Worm (Caenorhabditis elegans) whole organism, L4 larva: Measurements from ENCODE around the gene F25B3.4.

Source experiments
- D1046.2 ChIP-seq: fragments of 200-800 bp; sonication (Bioruptor generic); IDR thresholded peaks from 2 replicates; pipeline ENCODE4 v1.3.6; 2022; ENCODE audit warnings: missing genetic modification characterization, missing compliant biosample characterization
- F10B5.3 ChIP-seq: sonication (generic microtip); optimal IDR thresholded peaks from 2 replicates; lab custom pipeline; 2016; ENCODE audit warnings: mild to moderate bottlenecking, missing genetic modification characterization, missing compliant biosample characterization
- F49E8.2 ChIP-seq: sonication (generic microtip); optimal IDR thresholded peaks from 2 replicates; lab custom pipeline; 2016; ENCODE audit warnings: missing compliant biosample characterization, mild to moderate bottlenecking, missing genetic modification characterization, borderline replicate concordance
- R02D3.7 ChIP-seq: fragments of 150-350 bp; sonication (generic microtip); optimal IDR thresholded peaks from 3 replicates; lab custom pipeline; 2014; ENCODE audit warnings: missing biosample characterization, missing genetic modification characterization
- T26A8.4 ChIP-seq: fragments of 200-800 bp; sonication (Bioruptor generic); IDR thresholded peaks from 2 replicates; pipeline ENCODE4 v1.3.6; 2022; ENCODE audit warnings: missing genetic modification characterization, missing compliant biosample characterization
- Y105C5A.15 ChIP-seq: fragments of 200-800 bp; sonication (Bioruptor generic); IDR thresholded peaks from 2 replicates; pipeline ENCODE4 v1.3.6; 2022; ENCODE audit warnings: missing genetic modification characterization, missing compliant biosample characterization
- aha-1 ChIP-seq: fragments of 150-350 bp; peaks from one replicate; lab custom pipeline; 2014; ENCODE audit warnings: missing biosample characterization, missing genetic modification characterization
- ceh-20 ChIP-seq: fragments of 200-800 bp; sonication (Bioruptor generic); IDR thresholded peaks from 2 replicates; pipeline ENCODE4 v1.3.6; 2022; ENCODE audit warnings: missing genetic modification reagents, missing genetic modification characterization, missing compliant biosample characterization
- ceh-44 ChIP-seq: fragments of 200-800 bp; sonication (Bioruptor generic); IDR thresholded peaks from 2 replicates; pipeline ENCODE4 v1.3.6; 2022; ENCODE audit warnings: missing genetic modification reagents, missing genetic modification characterization, missing compliant biosample characterization
- daf-16 ChIP-seq, 3 experiments: sonication (generic microtip); optimal IDR thresholded peaks; 2 replicates each; lab custom pipeline; 2016 to 2017; ENCODE audit warnings: missing genetic modification characterization in 3 of 3, missing genetic modification reagents in 3 of 3, mild to moderate bottlenecking in 2 of 3, missing compliant biosample characterization in 2 of 3, missing biosample characterization in 1 of 3, moderate library complexity in 1 of 3
- daf-8 ChIP-seq: fragments of 200-800 bp; sonication (Bioruptor generic); IDR thresholded peaks from 2 replicates; pipeline ENCODE4 v1.3.6; 2022; ENCODE audit warnings: missing genetic modification characterization, missing compliant biosample characterization
- dmd-6 ChIP-seq: fragments of 200-800 bp; sonication (Bioruptor generic); IDR thresholded peaks from 2 replicates; pipeline ENCODE4 v1.3.6; 2022; ENCODE audit warnings: missing genetic modification reagents, missing genetic modification characterization, missing compliant biosample characterization
- dmd-8 ChIP-seq: fragments of 200-800 bp; sonication (Bioruptor generic); IDR thresholded peaks from 2 replicates; pipeline ENCODE4 v1.3.6; 2022; ENCODE audit warnings: missing genetic modification characterization, missing compliant biosample characterization
- egl-27 ChIP-seq: sonication (generic microtip); optimal IDR thresholded peaks from 3 replicates; lab custom pipeline; 2017; ENCODE audit warnings: missing biosample characterization, missing genetic modification reagents, missing genetic modification characterization
- fkh-10 ChIP-seq: fragments of 150-350 bp; optimal IDR thresholded peaks from 2 replicates; lab custom pipeline; 2014; ENCODE audit warnings: missing biosample characterization, missing genetic modification reagents, missing genetic modification characterization
- hlh-11 ChIP-seq: fragments of 200-800 bp; sonication (Bioruptor generic); optimal IDR thresholded peaks from 2 replicates; lab custom pipeline; 2018; ENCODE audit warnings: mild to moderate bottlenecking, missing genetic modification characterization, missing compliant biosample characterization
- hlh-30 ChIP-seq: sonication (generic microtip); optimal IDR thresholded peaks from 2 replicates; lab custom pipeline; 2017; ENCODE audit warnings: antibody characterized with exemption, mild to moderate bottlenecking, missing genetic modification characterization, missing compliant biosample characterization; ENCODE audit not compliant: insufficient read depth
- lin-1 ChIP-seq: fragments of 200-800 bp; sonication (Bioruptor generic); IDR thresholded peaks from 2 replicates; pipeline ENCODE4 v1.3.6; 2022; ENCODE audit warnings: missing genetic modification reagents, missing genetic modification characterization, missing compliant biosample characterization
- lin-15B ChIP-seq: fragments of 150-350 bp; sonication (generic microtip); optimal IDR thresholded peaks from 3 replicates; lab custom pipeline; 2014; ENCODE audit warnings: missing biosample characterization, missing genetic modification characterization
- lin-29 ChIP-seq: fragments of 200-800 bp; sonication (Bioruptor generic); IDR thresholded peaks from 2 replicates; pipeline ENCODE4 v1.3.6; 2022; ENCODE audit warnings: missing genetic modification reagents, missing genetic modification characterization, missing compliant biosample characterization
- lin-38 ChIP-seq: fragments of 200-800 bp; sonication (Bioruptor generic); IDR thresholded peaks from 2 replicates; pipeline ENCODE4 v1.3.6; 2022; ENCODE audit warnings: missing genetic modification reagents, missing genetic modification characterization, missing compliant biosample characterization
- lin-39 ChIP-seq: fragments of 150-350 bp; optimal IDR thresholded peaks from 2 replicates; lab custom pipeline; 2014; ENCODE audit warnings: missing biosample characterization, missing genetic modification reagents, missing genetic modification characterization
- madf-5 ChIP-seq, 2 experiments: fragments of 200-800 bp; sonication (Bioruptor generic); IDR thresholded peaks; 2 replicates each; pipeline ENCODE4 v1.3.6; 2022; ENCODE audit warnings: missing compliant biosample characterization in 2 of 2, missing genetic modification characterization in 2 of 2
- mdt-29 ChIP-seq: fragments of 200-800 bp; sonication (Bioruptor generic); IDR thresholded peaks from 2 replicates; pipeline ENCODE4 v1.3.6; 2022; ENCODE audit warnings: missing genetic modification reagents, missing genetic modification characterization, missing compliant biosample characterization
- mep-1 ChIP-seq: fragments of 150-350 bp; sonication (generic microtip); optimal IDR thresholded peaks from 3 replicates; lab custom pipeline; 2014; ENCODE audit warnings: missing biosample characterization, missing genetic modification characterization
- mes-2 ChIP-seq: sonication (generic microtip); optimal IDR thresholded peaks from 2 replicates; lab custom pipeline; 2016; ENCODE audit warnings: missing genotype, mild to moderate bottlenecking, missing genetic modification characterization, missing compliant biosample characterization; ENCODE audit not compliant: poor library complexity, severe bottlenecking
- nhr-10 ChIP-seq: fragments of 150-350 bp; optimal IDR thresholded peaks from 2 replicates; lab custom pipeline; 2014; ENCODE audit warnings: missing biosample characterization, missing genetic modification characterization
- nhr-11 ChIP-seq: fragments of 150-350 bp; optimal IDR thresholded peaks from 2 replicates; lab custom pipeline; 2014; ENCODE audit warnings: missing biosample characterization, missing genetic modification characterization
- nhr-111 ChIP-seq: fragments of 200-800 bp; sonication (Bioruptor generic); optimal IDR thresholded peaks from 2 replicates; lab custom pipeline; 2018; ENCODE audit warnings: mild to moderate bottlenecking, missing genetic modification characterization, missing compliant biosample characterization
- nhr-237 ChIP-seq: sonication (generic microtip); optimal IDR thresholded peaks from 2 replicates; lab custom pipeline; 2017; ENCODE audit warnings: missing biosample characterization, missing genetic modification characterization
- nhr-25 ChIP-seq: sonication (generic microtip); optimal IDR thresholded peaks from 2 replicates; lab custom pipeline; 2017; ENCODE audit warnings: missing genetic modification characterization, mild to moderate bottlenecking, missing compliant biosample characterization, antibody characterized with exemption, moderate library complexity, borderline replicate concordance; ENCODE audit not compliant: insufficient read depth
- nhr-28 ChIP-seq: fragments of 150-350 bp; optimal IDR thresholded peaks from 2 replicates; lab custom pipeline; 2014; ENCODE audit warnings: missing biosample characterization, missing genetic modification characterization
- nhr-76 ChIP-seq: fragments of 150-350 bp; optimal IDR thresholded peaks from 2 replicates; lab custom pipeline; 2014; ENCODE audit warnings: missing biosample characterization, missing genetic modification characterization
- pha-4 ChIP-seq, 2 experiments: fragments of 150-350 bp in 1 of 2; fragments of 200-800 bp in 1 of 2; sonication (Bioruptor generic) in 1 of 2; IDR thresholded peaks in 1 of 2; optimal IDR thresholded peaks in 1 of 2; 2 replicates each; pipeline versions ENCODE4 v1.3.6 to Lab custom; 2014 to 2022; ENCODE audit warnings: missing genetic modification characterization in 2 of 2, missing genetic modification reagents in 2 of 2, missing biosample characterization in 1 of 2, missing compliant biosample characterization in 1 of 2
- php-3 ChIP-seq: fragments of 200-800 bp; sonication (Bioruptor generic); IDR thresholded peaks from 2 replicates; pipeline ENCODE4 v1.3.6; 2022; ENCODE audit warnings: missing genetic modification reagents, missing genetic modification characterization, missing compliant biosample characterization
- pqm-1 ChIP-seq: sonication (generic microtip); optimal IDR thresholded peaks from 2 replicates; lab custom pipeline; 2017; ENCODE audit warnings: missing biosample characterization, missing genetic modification characterization
- set-16 ChIP-seq: fragments of 200-800 bp; sonication (Bioruptor generic); IDR thresholded peaks from 2 replicates; pipeline ENCODE4 v1.3.6; 2022; ENCODE audit warnings: missing genetic modification reagents, missing genetic modification characterization, missing compliant biosample characterization
- snpc-1.2 ChIP-seq: fragments of 200-800 bp; sonication (Bioruptor generic); IDR thresholded peaks from 2 replicates; pipeline ENCODE4 v1.3.6; 2022; ENCODE audit warnings: missing genetic modification reagents, missing genetic modification characterization, missing compliant biosample characterization
- snpc-4 ChIP-seq: fragments of 150-350 bp; optimal IDR thresholded peaks from 2 replicates; lab custom pipeline; 2014; ENCODE audit warnings: missing biosample characterization, missing genetic modification characterization
- spr-1 ChIP-seq: sonication (generic microtip); optimal IDR thresholded peaks from 2 replicates; lab custom pipeline; 2016; ENCODE audit warnings: mild to moderate bottlenecking, missing genetic modification characterization, missing compliant biosample characterization
- tag-97 ChIP-seq: fragments of 200-800 bp; sonication (Bioruptor generic); IDR thresholded peaks from 2 replicates; pipeline ENCODE4 v1.3.6; 2022; ENCODE audit warnings: missing genetic modification characterization, missing compliant biosample characterization
- unc-62 ChIP-seq, 3 experiments: fragments of 150-350 bp in 1 of 3; sonication (generic microtip); optimal IDR thresholded peaks in 2 of 3; peaks in 1 of 3; 1 replicate in 1 of 3; 2 replicates in 2 of 3; lab custom pipeline; 2014 to 2017; ENCODE audit warnings: missing biosample characterization in 3 of 3, missing genetic modification characterization in 3 of 3, missing genetic modification reagents in 3 of 3, missing genotype in 1 of 3
- zip-2 ChIP-seq: fragments of 150-350 bp; optimal IDR thresholded peaks from 2 replicates; lab custom pipeline; 2014; ENCODE audit warnings: missing biosample characterization, missing genetic modification characterization
- ztf-7 ChIP-seq: fragments of 150-350 bp; optimal IDR thresholded peaks from 2 replicates; lab custom pipeline; 2014; ENCODE audit warnings: missing biosample characterization, missing genetic modification characterization

The F25B3.4 gene

DNA sequence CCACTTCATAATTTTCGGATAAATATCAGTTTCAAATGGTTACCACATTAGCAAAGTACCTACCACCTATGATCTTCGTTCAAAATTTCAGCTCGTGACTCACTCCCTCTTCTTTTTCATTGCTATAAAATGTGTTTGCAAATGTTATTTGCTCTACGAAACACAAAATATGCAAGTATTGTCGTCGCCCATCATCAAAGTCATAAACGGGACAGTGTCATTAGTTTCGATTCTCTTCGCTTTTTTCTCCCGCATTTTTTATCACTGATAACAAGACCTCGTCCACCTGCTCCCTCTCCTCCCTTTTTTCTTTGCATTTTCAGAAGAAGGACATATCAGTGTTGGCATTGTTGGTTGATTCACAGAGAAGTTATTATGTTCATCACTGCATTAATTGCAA, 42.1 kb downstream of the F25B3.4 start, which contains the start of gene C50F4.1 (continued):
- TF ChIP-seq pha-4 (GFP tag; IDR thresholded peaks at IDR 0.05; lab: Robert Waterston, UW), result no peak
- TF ChIP-seq pha-4 (tag; optimal IDR thresholded peaks at IDR 0.05; lab: Kevin White, UChicago), result no peak
- TF ChIP-seq pqm-1, result peak; percentile 91
- no peak for TF ChIP-seq ceh-20
- no peak for TF ChIP-seq egl-27 (tag; lab: Kevin White, UChicago)
- peak in 1 of 2 experiments; percentile 88 for TF ChIP-seq unc-62 (GFP tag; optimal IDR thresholded peaks at IDR 0.05 in 1 of 2; lab: Kevin White, UChicago)
- no peak for TF ChIP-seq unc-62 (tag; optimal IDR thresholded peaks at IDR 0.05; lab: Kevin White, UChicago)
- no peak for TF ChIP-seq mep-1 (tag; lab: Kevin White, UChicago)
- TF ChIP-seq nhr-28 (tag; lab: Kevin White, UChicago), result peak; percentile 82
- no peak for TF ChIP-seq fkh-10 (GFP tag; lab: Kevin White, UChicago)
- TF ChIP-seq ztf-7 (tag; lab: Kevin White, UChicago), result no peak
- TF ChIP-seq D1046.2 (GFP tag; lab: Robert Waterston, UW), result no peak
- no peak for TF ChIP-seq nhr-11 (tag; lab: Kevin White, UChicago)
- TF ChIP-seq ceh-44 (GFP tag; lab: Robert Waterston, UW), result no peak
- no peak for TF ChIP-seq Y105C5A.15 (GFP tag; lab: Robert Waterston, UW)
- peak; percentile 86 for TF ChIP-seq php-3 (GFP tag; lab: Robert Waterston, UW)
- TF ChIP-seq lin-15B, result no peak
- TF ChIP-seq nhr-25 (tag; lab: Kevin White, UChicago), result no peak
- TF ChIP-seq nhr-10 (tag; lab: Kevin White, UChicago), result no peak
- no peak for TF ChIP-seq nhr-111 (GFP tag; lab: Kevin White, UChicago)
- peak; percentile 45 for TF ChIP-seq hlh-30 (tag; lab: Kevin White, UChicago)
- no peak for TF ChIP-seq tag-97
- no peak for TF ChIP-seq mes-2 (tag; lab: Kevin White, UChicago)
- TF ChIP-seq snpc-1.2 (GFP tag; lab: Robert Waterston, UW), result no peak
- TF ChIP-seq F49E8.2 (tag; lab: Kevin White, UChicago), result no peak
- peak; percentile 83 for TF ChIP-seq dmd-6 (GFP tag; lab: Robert Waterston, UW)
- TF ChIP-seq, all 104 proteins: peak for 10

DNA sequence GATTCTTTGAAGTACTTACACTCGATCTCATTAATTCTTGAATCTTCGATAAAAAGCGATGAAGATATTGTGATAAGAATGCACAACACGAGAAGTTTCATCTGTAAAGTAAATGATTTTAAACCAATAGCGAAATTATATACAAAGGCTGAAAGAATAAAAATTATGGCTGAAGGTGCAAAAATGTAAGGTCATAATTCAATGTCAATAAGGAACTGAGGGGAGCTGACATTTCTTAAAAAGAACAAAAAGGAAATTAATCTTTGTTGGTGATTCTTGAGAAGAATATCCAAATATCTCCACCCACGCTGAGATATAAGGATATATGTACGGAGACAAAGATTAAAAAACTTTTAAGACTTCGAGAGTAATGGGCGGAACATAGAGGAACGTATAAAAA, 44.5 kb downstream of the F25B3.4 start, which contains the start of gene C50F4.9:
Gene C50F4.9, minus strand, starts transcription at position 101 of the 400 bp plus-strand sequence.
- TF ChIP-seq lin-1 (no peak), zip-2 (tag; lab: Kevin White, UChicago) (no peak), hlh-11 (tag; lab: Kevin White, UChicago) (no peak), daf-16 (GFP tag; optimal IDR thresholded peaks at IDR 0.05; lab: Kevin White, UChicago) (no peak), daf-16 (tag; optimal IDR thresholded peaks at IDR 0.05; lab: Kevin White, UChicago) (no peak), nhr-237 (tag; lab: Kevin White, UChicago) (no peak), lin-38 (GFP tag; lab: Robert Waterston, UW) (no peak)

DNA sequence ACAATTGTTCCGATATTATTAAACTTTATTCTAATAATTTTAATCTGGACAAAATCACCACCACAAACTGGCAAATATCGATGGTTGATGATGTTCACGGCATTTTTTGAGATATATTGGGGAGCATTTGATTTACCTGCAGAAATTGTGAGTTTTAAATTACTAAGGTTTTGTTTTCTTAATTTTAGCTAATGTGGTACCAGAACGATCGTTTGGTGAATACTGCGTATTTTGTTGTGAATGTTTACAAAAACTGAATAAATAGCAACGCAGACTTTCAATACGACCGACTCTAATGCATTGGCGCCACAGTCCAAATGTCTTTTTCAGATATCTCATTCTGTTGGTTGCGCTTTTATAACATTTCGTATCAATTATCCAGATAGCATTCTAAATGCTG, 46.9 kb downstream of the F25B3.4 start:
- TF ChIP-seq daf-16 (GFP tag; optimal IDR thresholded peaks at IDR 0.05; lab: Kevin White, UChicago) (no peak), daf-16 (tag; optimal IDR thresholded peaks at IDR 0.05; lab: Kevin White, UChicago) (no peak), unc-62 (GFP tag; optimal IDR thresholded peaks at IDR 0.05 in 1 of 2; lab: Kevin White, UChicago) (peak in 1 of 2 experiments; percentile 62), unc-62 (tag; optimal IDR thresholded peaks at IDR 0.05; lab: Kevin White, UChicago) (no peak), aha-1 (peak; percentile 46)

DNA sequence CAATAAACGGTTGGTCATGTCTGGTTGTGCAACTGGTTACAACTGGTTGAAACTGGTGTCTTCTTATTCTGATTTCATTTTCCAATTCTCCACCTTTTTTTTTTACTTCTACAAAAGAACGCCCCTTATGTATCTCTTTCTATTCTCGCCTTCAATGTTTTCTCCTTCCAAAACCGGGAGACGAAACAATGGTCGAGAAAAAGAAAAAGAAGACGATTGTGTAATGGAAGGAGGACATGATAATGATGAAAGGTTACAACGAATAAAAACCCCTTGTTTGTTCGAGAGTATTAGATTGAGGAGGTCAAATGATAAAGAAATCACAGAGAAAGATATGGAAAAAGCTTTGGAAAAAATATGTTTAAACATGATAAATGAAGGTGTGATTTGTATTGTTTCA, 49.8 kb downstream of the F25B3.4 start, which contains the start of gene C50F4.8:
Gene C50F4.8, minus strand, starts transcription at position 28 of the 400 bp plus-strand sequence.
- TF ChIP-seq F10B5.3 (no peak), mdt-29 (GFP tag; lab: Robert Waterston, UW) (no peak), set-16 (GFP tag; lab: Robert Waterston, UW) (no peak), dmd-8 (no peak), R02D3.7 (tag; lab: Kevin White, UChicago) (no peak), T26A8.4 (GFP tag; lab: Robert Waterston, UW) (no peak), nhr-76 (tag; lab: Kevin White, UChicago) (no peak), tag-97 (no peak), daf-16 (GFP tag; optimal IDR thresholded peaks at IDR 0.05; lab: Kevin White, UChicago) (no peak), daf-16 (tag; optimal IDR thresholded peaks at IDR 0.05; lab: Kevin White, UChicago) (no peak), nhr-28 (tag; lab: Kevin White, UChicago) (peak; percentile 39), fkh-10 (GFP tag; lab: Kevin White, UChicago) (no peak), snpc-4 (tag; lab: Kevin White, UChicago) (no peak), madf-5 (GFP tag; IDR thresholded peaks at IDR 0.05; lab: Robert Waterston, UW) (no peak), daf-8 (GFP tag; lab: Robert Waterston, UW) (no peak), lin-29 (GFP tag; lab: Robert Waterston, UW) (no peak), mep-1 (tag; lab: Kevin White, UChicago) (no peak), spr-1 (no peak), lin-39 (tag; lab: Kevin White, UChicago) (no peak)
